Worm (Caenorhabditis elegans): Measurements from ENCODE around the gene dhhc-6.

Gene dhhc-6

ce11 chrIV:12113056-12113455, 11.7 kb upstream of the dhhc-6 start:
- peak; percentile 43 for TF ChIP-seq egl-5 (tag; optimal IDR thresholded peaks at IDR 0.05)
- TF ChIP-seq nhr-11 (tag; optimal IDR thresholded peaks at IDR 0.05), result no peak
- peak; percentile 17 for TF ChIP-seq nfya-1 (tag; optimal IDR thresholded peaks at IDR 0.05; ENCODE audit: insufficient read depth)

ce11 chrIV:12114498-12114897, 10.3 kb upstream of the dhhc-6 start:
- TF ChIP-seq ztf-4 (tag; optimal IDR thresholded peaks at IDR 0.05) (no peak), egl-27 (tag; optimal IDR thresholded peaks at IDR 0.05) (no peak), unc-39 (tag; optimal IDR thresholded peaks at IDR 0.05) (no peak), eor-1 (tag; optimal IDR thresholded peaks at IDR 0.05) (no peak), nfya-1 (tag; optimal IDR thresholded peaks at IDR 0.05; ENCODE audit: insufficient read depth) (peak; percentile 17), nhr-28 (tag; optimal IDR thresholded peaks at IDR 0.05) (no peak), fkh-10 (GFP tag; optimal IDR thresholded peaks at IDR 0.05) (peak; percentile 81), ama-1 (optimal IDR thresholded peaks at IDR 0.05) (no peak), nhr-237 (tag; optimal IDR thresholded peaks at IDR 0.05) (no peak), egl-5 (tag; optimal IDR thresholded peaks at IDR 0.05) (no peak), nhr-67 (tag; optimal IDR thresholded peaks at IDR 0.05) (no peak), snpc-4 (tag; optimal IDR thresholded peaks at IDR 0.05) (no peak), nhr-25 (tag; optimal IDR thresholded peaks at IDR 0.05) (no peak), lin-15B (tag; optimal IDR thresholded peaks at IDR 0.05) (no peak)

DNA sequence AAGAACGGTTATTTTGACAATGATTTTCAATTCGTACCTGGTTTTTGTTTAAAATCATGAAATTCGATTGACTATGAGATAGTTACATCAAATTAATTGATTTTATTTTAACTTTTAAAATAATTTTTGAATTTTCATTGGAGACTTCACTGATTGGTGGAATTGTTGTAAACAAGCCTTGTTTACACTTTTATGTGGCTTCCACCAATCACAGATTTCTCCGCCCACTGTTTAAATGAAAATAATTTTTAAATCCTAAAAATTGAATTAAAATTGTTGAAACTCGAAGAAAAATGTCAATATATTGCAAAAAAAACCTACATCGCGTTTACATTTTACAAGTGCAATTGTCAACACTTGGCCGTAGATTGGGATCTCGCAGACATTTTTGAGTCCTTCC, 4.2 kb upstream of the dhhc-6 start:
- TF ChIP-seq fos-1 (tag; optimal IDR thresholded peaks at IDR 0.05), result no peak
- TF ChIP-seq nfya-1 (tag; optimal IDR thresholded peaks at IDR 0.05; ENCODE audit: insufficient read depth), result peak; percentile 97
- no peak for TF ChIP-seq sea-2 (GFP tag; optimal IDR thresholded peaks at IDR 0.05)

ce11 chrIV:12121076-12121475, 3.7 kb upstream of the dhhc-6 start, which contains the start of the genes ddb-1 and M18.6:
TSS of gene ddb-1 (minus strand) at chrIV:12121165.
TSS of gene M18.6 (plus strand) at chrIV:12121310.
- TF ChIP-seq pha-4 (tag; optimal IDR thresholded peaks at IDR 0.05) (peak; percentile 81), snpc-4 (tag; optimal IDR thresholded peaks at IDR 0.05) (peak; percentile 7), fos-1 (tag; optimal IDR thresholded peaks at IDR 0.05) (no peak), nhr-77 (tag; optimal IDR thresholded peaks at IDR 0.05) (no peak), nhr-25 (tag; optimal IDR thresholded peaks at IDR 0.05) (peak; percentile 8), lin-39 (tag; optimal IDR thresholded peaks at IDR 0.05) (peak; percentile 30), fkh-2 (tag; optimal IDR thresholded peaks at IDR 0.05) (no peak), lsy-12 (tag; optimal IDR thresholded peaks at IDR 0.05) (no peak), nfya-1 (tag; optimal IDR thresholded peaks at IDR 0.05; ENCODE audit: insufficient read depth) (peak; percentile 66), lin-15B (tag; optimal IDR thresholded peaks at IDR 0.05) (peak; percentile 68), ama-1 (optimal IDR thresholded peaks at IDR 0.05) (no peak), nhr-12 (tag; optimal IDR thresholded peaks at IDR 0.05) (no peak), elt-2 (tag; optimal IDR thresholded peaks at IDR 0.05) (peak; percentile 2)

DNA sequence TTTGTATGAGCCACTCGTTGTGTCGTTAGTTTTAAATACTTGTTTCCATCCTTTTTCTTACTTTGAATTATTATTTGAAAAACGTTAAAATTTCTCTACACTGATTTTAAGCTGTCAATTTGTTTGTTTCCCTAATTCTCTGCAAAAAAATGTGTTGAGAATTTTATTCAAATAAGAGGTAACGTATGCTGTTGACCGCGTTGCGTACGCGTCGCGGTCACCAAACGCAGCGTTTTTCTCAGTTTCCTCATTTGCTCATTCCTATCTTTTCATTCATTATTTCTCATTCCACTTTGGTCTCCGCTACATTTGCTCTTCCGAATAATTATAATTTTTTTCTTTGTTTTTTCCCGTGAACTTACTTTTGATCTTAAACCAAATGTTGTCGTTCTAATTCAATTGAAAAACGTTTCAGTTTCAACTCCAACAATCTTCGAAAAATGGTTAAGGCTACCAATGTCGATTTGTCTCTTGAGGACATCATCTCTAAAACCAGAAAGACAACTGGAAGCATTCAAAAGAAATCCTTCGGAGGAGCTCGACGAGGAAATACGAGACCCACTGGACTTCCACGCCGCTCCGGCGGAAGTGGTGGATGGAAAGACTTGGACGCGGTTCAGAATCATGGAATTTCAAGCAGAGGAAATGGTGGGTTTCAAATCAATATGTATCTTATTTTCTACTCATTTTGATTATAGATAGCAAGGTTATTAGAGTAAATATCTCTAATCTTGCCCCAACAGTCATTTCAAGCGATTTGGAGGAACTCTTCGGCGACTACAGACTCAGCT, 1.7 kb upstream of the dhhc-6 start, which contains the start of gene aly-3:
aly-3 (plus strand) TSS at position 409 of the 791 bp plus-strand sequence.
- no peak for TF ChIP-seq mdl-1 (tag; optimal IDR thresholded peaks at IDR 0.05)
- TF ChIP-seq elt-3 (tag; optimal IDR thresholded peaks at IDR 0.05), result no peak
- TF ChIP-seq lin-15B (tag; optimal IDR thresholded peaks at IDR 0.05), result peak; percentile 13
- TF ChIP-seq nfya-1 (tag; optimal IDR thresholded peaks at IDR 0.05; ENCODE audit: insufficient read depth), result peak; percentile 63
- peak; percentile 9 for TF ChIP-seq lin-39 (tag; optimal IDR thresholded peaks at IDR 0.05)
- TF ChIP-seq ama-1 (optimal IDR thresholded peaks at IDR 0.05), result peak; percentile 15
- peak; percentile 4 for TF ChIP-seq elt-2 (tag; optimal IDR thresholded peaks at IDR 0.05)
- TF ChIP-seq pha-4 (tag; optimal IDR thresholded peaks at IDR 0.05), result peak; percentile 59
- peak; percentile 34 for TF ChIP-seq hmg-11 (tag; optimal IDR thresholded peaks at IDR 0.05)
- no peak for TF ChIP-seq nhr-76 (tag; optimal IDR thresholded peaks at IDR 0.05)

DNA sequence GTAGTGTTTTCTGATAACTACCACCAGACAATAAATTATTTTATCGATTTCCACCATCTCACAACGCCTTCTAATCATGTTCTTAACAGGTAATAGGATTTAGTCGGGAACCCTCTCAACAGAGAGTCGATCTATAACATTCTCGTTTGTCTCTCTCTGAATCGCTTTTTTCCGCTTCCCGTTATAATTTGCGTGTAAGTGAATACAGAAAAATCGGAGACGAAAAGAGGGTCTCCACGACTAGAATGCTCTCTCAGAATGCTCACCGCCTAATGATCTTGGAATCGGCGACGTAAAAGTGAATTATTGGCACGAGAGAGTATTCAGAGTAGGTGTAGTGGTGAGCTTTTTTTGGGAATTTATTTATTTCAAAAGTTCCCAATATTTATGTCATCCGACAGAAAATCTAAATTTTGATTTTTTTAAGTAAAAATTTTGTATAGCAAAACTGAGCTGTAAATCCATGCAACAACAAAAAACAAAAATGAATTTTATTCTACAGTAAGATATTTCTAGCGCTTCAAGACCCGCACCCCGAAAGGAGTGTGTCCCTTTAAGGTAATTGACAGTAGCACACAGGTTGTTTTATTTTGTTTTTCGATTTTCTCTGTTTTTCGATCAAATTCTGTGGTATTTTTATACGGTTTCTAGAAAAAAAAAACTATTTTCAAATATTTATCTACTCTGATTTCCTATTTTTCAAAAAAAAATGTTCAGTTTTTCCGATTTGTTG, 2.2 kb downstream of the dhhc-6 start:
- TF ChIP-seq lin-39 (tag; optimal IDR thresholded peaks at IDR 0.05) (peak; percentile 29), nhr-43 (tag; optimal IDR thresholded peaks at IDR 0.05; ENCODE audit: poor library complexity, severe bottlenecking) (no peak), nfya-1 (tag; optimal IDR thresholded peaks at IDR 0.05; ENCODE audit: insufficient read depth) (no peak), fkh-2 (tag; optimal IDR thresholded peaks at IDR 0.05) (no peak), fkh-10 (GFP tag; optimal IDR thresholded peaks at IDR 0.05) (peak; percentile 20)

All from whole organism, L3 larva.